Fruit fly (Drosophila melanogaster): Measurements from ENCODE around the gene Tk.

Tk gene

DNA sequence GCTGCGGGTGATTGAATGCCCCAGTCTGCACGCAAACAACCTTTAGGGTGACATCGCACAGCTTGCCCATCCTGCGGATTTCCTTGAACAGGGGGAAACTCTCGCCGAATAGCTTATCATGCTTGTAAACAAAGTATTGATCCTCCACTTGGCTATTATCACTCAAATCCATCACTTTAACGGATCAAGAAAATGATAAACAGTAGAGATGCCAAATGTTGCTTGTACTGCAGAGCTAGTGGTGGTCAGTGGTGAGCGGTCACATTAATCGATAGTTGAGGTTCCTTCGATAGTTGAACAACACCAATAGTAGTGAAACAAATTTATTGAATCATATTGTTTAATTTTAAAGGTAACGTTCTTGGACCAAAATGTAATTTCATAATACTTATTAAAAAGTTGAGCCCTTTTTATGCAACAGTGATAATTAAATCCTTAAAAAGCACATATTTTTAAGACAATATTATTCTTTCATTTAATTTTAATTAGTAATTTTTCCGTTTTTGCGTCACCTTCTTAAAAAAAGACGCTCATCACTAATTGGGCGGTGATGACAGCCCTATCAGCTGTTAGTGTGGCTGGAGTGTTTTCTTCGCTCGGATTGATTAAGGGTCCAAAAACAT, 5.0 kb upstream of the Tk start, which contains the start of the genes KLHL18 and GCC185 (continued):
- TF ChIP-seq CG8924 (tag; optimal IDR thresholded peaks at IDR 0.05) (peak; percentile 76), ind (GFP tag; optimal IDR thresholded peaks at IDR 0.05) (peak; percentile 91), CG13296 (GFP tag; optimal IDR thresholded peaks at IDR 0.05) (no peak), CG17186 (GFP tag; optimal IDR thresholded peaks at IDR 0.05) (no peak), CG12299 (tag; optimal IDR thresholded peaks at IDR 0.05) (peak; percentile 16), Gsc (GFP tag; IDR thresholded peaks at IDR 0.05) (no peak), CG13287 (GFP tag; IDR thresholded peaks at IDR 0.05; ENCODE audit: partially characterized antibody) (peak; percentile 78), bigmax (GFP tag; optimal IDR thresholded peaks at IDR 0.05) (no peak), chif (GFP tag; optimal IDR thresholded peaks at IDR 0.05) (peak; percentile 53 to 59), CG3407 (GFP tag; optimal IDR thresholded peaks at IDR 0.05) (no peak), CG13624 (GFP tag; optimal IDR thresholded peaks at IDR 0.05) (peak; percentile 64), oc (tag; optimal IDR thresholded peaks at IDR 0.05) (no peak), Mrtf (GFP tag; IDR thresholded peaks at IDR 0.05) (0 out of 3 replicates have a peak, but pooled peaks have one; percentile 27), Meics (GFP tag; optimal IDR thresholded peaks at IDR 0.05) (peak; percentile 69), usp (GFP tag; optimal IDR thresholded peaks at IDR 0.05) (no peak), org-1 (GFP tag; optimal IDR thresholded peaks at IDR 0.05) (no peak), zen (tag; optimal IDR thresholded peaks at IDR 0.05) (peak; percentile 78), CG7839 (tag; optimal IDR thresholded peaks at IDR 0.05) (peak; percentile 76), C15 (GFP tag; IDR thresholded peaks at IDR 0.05) (peak; percentile 42; the same call in 1 of the 3 replicates), CG11560 (tag; IDR thresholded peaks at IDR 0.05) (peak; percentile 49; the same call in 1 of the 3 replicates), CG32532 (GFP tag; IDR thresholded peaks at IDR 0.05) (peak; percentile 71), gcm2 (GFP tag; optimal IDR thresholded peaks at IDR 0.05) (no peak), dimm (GFP tag; IDR thresholded peaks at IDR 0.05) (no peak), otp (GFP tag; IDR thresholded peaks at IDR 0.05) (no peak), tup (GFP tag; optimal IDR thresholded peaks at IDR 0.05) (no peak), D (optimal IDR thresholded peaks at IDR 0.05) (no peak), D (GFP tag; optimal IDR thresholded peaks at IDR 0.05) (peak; percentile 33), CG43689 (GFP tag; IDR thresholded peaks at IDR 0.05) (no peak), CG14860 (GFP tag; IDR thresholded peaks at IDR 0.05; ENCODE audit: partially characterized antibody) (peak; percentile 84), Awh (GFP tag; IDR thresholded peaks at IDR 0.05) (peak; percentile 29; the same call in 1 of the 2 replicates), Sox100B (GFP tag; optimal IDR thresholded peaks at IDR 0.05) (no peak), CG2199 (GFP tag; IDR thresholded peaks at IDR 0.05) (no peak), fd3F (GFP tag; optimal IDR thresholded peaks at IDR 0.05) (peak; percentile 62), CG2889 (GFP tag; IDR thresholded peaks at IDR 0.05) (peak; percentile 59; the same call in 1 of the 3 replicates), ftz-f1 (GFP tag; optimal IDR thresholded peaks at IDR 0.05) (no peak), Rfx (GFP tag; IDR thresholded peaks at IDR 0.05) (peak; percentile 80), CG6272 (GFP tag; IDR thresholded peaks at IDR 0.05) (peak; percentile 84), fd102C (GFP tag; optimal IDR thresholded peaks at IDR 0.05) (no peak), D19B (GFP tag; optimal IDR thresholded peaks at IDR 0.05) (peak; percentile 45), Xrp1 (GFP tag; IDR thresholded peaks at IDR 0.05) (peak; percentile 74), klu (GFP tag; IDR thresholded peaks at IDR 0.05) (peak; percentile 76; the same call in 1 of the 2 replicates), D19A (tag; optimal IDR thresholded peaks at IDR 0.05) (peak; percentile 61), CG16813 (GFP tag; IDR thresholded peaks at IDR 0.05; ENCODE audit: partially characterized antibody) (peak; percentile 89), vfl (GFP tag; optimal IDR thresholded peaks at IDR 0.05) (peak; percentile 63), Side (GFP tag; optimal IDR thresholded peaks at IDR 0.05) (peak; percentile 17), Asciz (GFP tag; optimal IDR thresholded peaks at IDR 0.05) (no peak), CG12744 (GFP tag; optimal IDR thresholded peaks at IDR 0.05) (peak; percentile 52), CG1603 (tag; optimal IDR thresholded peaks at IDR 0.05) (no peak), CG32772 (GFP tag; IDR thresholded peaks at IDR 0.05) (peak; percentile 79), CG8089 (GFP tag; optimal IDR thresholded peaks at IDR 0.05) (peak; percentile 23), CG7786 (GFP tag; optimal IDR thresholded peaks at IDR 0.05) (peak; percentile 44)
